Fruit fly (Drosophila melanogaster): Measurements from ENCODE around the gene CG6125.

Gene CG6125

dm6 chr3R:15427818-15428199, 20.9 kb upstream of the CG6125 start (continued):
- TF ChIP-seq Atf3 (GFP tag; optimal IDR thresholded peaks at IDR 0.05) (peak; percentile 14), dmrt11E (tag; optimal IDR thresholded peaks at IDR 0.05) (peak; percentile 82), nau (GFP tag; optimal IDR thresholded peaks at IDR 0.05) (no peak), knrl (GFP tag; IDR thresholded peaks at IDR 0.05; ENCODE audit: partially characterized antibody) (no peak), seq (GFP tag; IDR thresholded peaks at IDR 0.05) (0 out of 2 replicates have a peak, but pooled peaks have one; percentile 18), Pdp1 (GFP tag; optimal IDR thresholded peaks at IDR 0.05) (peak; percentile 11 to 14), pnt (GFP tag; optimal IDR thresholded peaks at IDR 0.05) (peak; percentile 57), CoRest (tag; optimal IDR thresholded peaks at IDR 0.05) (peak; percentile 58), ATbp (GFP tag; optimal IDR thresholded peaks at IDR 0.05) (peak; percentile 44), sna (GFP tag; IDR thresholded peaks at IDR 0.05; ENCODE audit: partially characterized antibody) (no peak), cwo (GFP tag; optimal IDR thresholded peaks at IDR 0.05) (no peak), CG10267 (tag; optimal IDR thresholded peaks at IDR 0.05) (peak; percentile 59), tio (GFP tag; optimal IDR thresholded peaks at IDR 0.05) (peak; percentile 42), CG13775 (GFP tag; optimal IDR thresholded peaks at IDR 0.05) (peak; percentile 12), CG8388 (GFP tag; optimal IDR thresholded peaks at IDR 0.05) (peak; percentile 75), CG4424 (GFP tag; optimal IDR thresholded peaks at IDR 0.05) (peak; percentile 49), CG33557 (GFP tag; optimal IDR thresholded peaks at IDR 0.05) (peak; percentile 83), dysf (GFP tag; IDR thresholded peaks at IDR 0.05) (peak; percentile 15; the same call in 1 of the 3 replicates), CG7556 (GFP tag; optimal IDR thresholded peaks at IDR 0.05) (peak; percentile 58), CG31388 (GFP tag; optimal IDR thresholded peaks at IDR 0.05) (no peak), CG15269 (tag; optimal IDR thresholded peaks at IDR 0.05) (peak; percentile 23), CG8290 (GFP tag; optimal IDR thresholded peaks at IDR 0.05) (peak; percentile 41), CG8290 (tag; optimal IDR thresholded peaks at IDR 0.05) (no peak), rib (GFP tag; IDR thresholded peaks at IDR 0.05) (no peak), gsb (GFP tag; IDR thresholded peaks at IDR 0.05) (no peak), bcd (GFP tag; optimal IDR thresholded peaks at IDR 0.05) (peak; percentile 17), Abd-B (GFP tag; optimal IDR thresholded peaks at IDR 0.05) (peak; percentile 27), tgo (GFP tag; IDR thresholded peaks at IDR 0.05) (peak; percentile 28; the same call in 1 of the 3 replicates), unpg (GFP tag; optimal IDR thresholded peaks at IDR 0.05) (peak; percentile 69), zf30C (GFP tag; optimal IDR thresholded peaks at IDR 0.05) (peak; percentile 53), CG6689 (GFP tag; IDR thresholded peaks at IDR 0.05) (peak; percentile 49), kay (GFP tag; optimal IDR thresholded peaks at IDR 0.05) (peak; percentile 17), vvl (GFP tag; IDR thresholded peaks at IDR 0.05) (peak; percentile 35; the same call in 1 of the 2 replicates), lola (GFP tag; optimal IDR thresholded peaks at IDR 0.05) (peak in 1 of 3 experiments; percentile 84), Hr51 (GFP tag; optimal IDR thresholded peaks at IDR 0.05) (peak in 1 of 2 experiments; percentile 14), CG12391 (tag; optimal IDR thresholded peaks at IDR 0.05) (peak; percentile 67), Drgx (GFP tag; IDR thresholded peaks at IDR 0.05) (peak; percentile 44), CG30403 (GFP tag; optimal IDR thresholded peaks at IDR 0.05) (peak; percentile 56), CG10979 (tag; optimal IDR thresholded peaks at IDR 0.05) (peak; percentile 79), Dek (tag; optimal IDR thresholded peaks at IDR 0.05) (no peak), Mes4 (GFP tag; optimal IDR thresholded peaks at IDR 0.05) (peak; percentile 26), zfh1 (GFP tag; IDR thresholded peaks at IDR 0.05) (peak; percentile 48; the same call in 2 of the 3 replicates), B-H1 (GFP tag; IDR thresholded peaks at IDR 0.05) (0 out of 3 replicates have a peak, but pooled peaks have one; percentile 20), CG42726 (GFP tag; IDR thresholded peaks at IDR 0.05; ENCODE audit: partially characterized antibody) (no peak), CG18619 (GFP tag; optimal IDR thresholded peaks at IDR 0.05) (peak; percentile 17), CG1602 (GFP tag; optimal IDR thresholded peaks at IDR 0.05) (peak; percentile 40), CG1832 (GFP tag; optimal IDR thresholded peaks at IDR 0.05) (no peak), Tbp (GFP tag; optimal IDR thresholded peaks at IDR 0.05) (no peak), D (optimal IDR thresholded peaks at IDR 0.05) (no peak), D (GFP tag; optimal IDR thresholded peaks at IDR 0.05) (peak; percentile 43)

All from whole organism, embryonic.